Fruit fly (Drosophila melanogaster) whole organism, prepupa: Measurements from ENCODE around the gene SclA.

Source experiments
- CG3032 ChIP-seq: fragments of 200-800 bp; optimal IDR thresholded peaks from 2 replicates; lab custom pipeline; 2019; ENCODE audit warnings: missing biosample characterization, mild to moderate bottlenecking, missing genetic modification characterization, moderate library complexity
- CG3919 ChIP-seq: fragments of 200-800 bp; sonication (Bioruptor generic); optimal IDR thresholded peaks from 3 replicates; lab custom pipeline; 2016; ENCODE audit warnings: missing biosample characterization, missing genetic modification characterization
- CG8632 ChIP-seq: fragments of 200-800 bp; sonication (Bioruptor generic); optimal IDR thresholded peaks from 3 replicates; lab custom pipeline; 2016; ENCODE audit warnings: missing biosample characterization, missing genetic modification characterization
- Eip93F ChIP-seq: fragments of 200-800 bp; sonication (Bioruptor generic); optimal IDR thresholded peaks from 2 replicates; lab custom pipeline; 2016; ENCODE audit warnings: missing biosample characterization, mild to moderate bottlenecking, missing genetic modification characterization
- net ChIP-seq: fragments of 200-800 bp; sonication (Bioruptor generic); optimal IDR thresholded peaks from 3 replicates; lab custom pipeline; 2016; ENCODE audit warnings: missing biosample characterization, missing genetic modification characterization

- TF ChIP-seq CG8632 (GFP tag; lab: Kevin White, UChicago) (no peak), CG3032 (tag; lab: Kevin White, UChicago) (no peak), net (GFP tag; lab: Kevin White, UChicago) (no peak), Eip93F (no peak), CG3919 (GFP tag; lab: Kevin White, UChicago) (no peak)
Measured at dm6 chr2L:16852318-16852932, 14.7 kb downstream of the SclA start, which contains the start of gene CG31810.
